Fruit fly (Drosophila melanogaster): Measurements from ENCODE around the gene SLIRP1.

dm6 chrX:21338153-21338552, 19.1 kb upstream of the SLIRP1 start:
- TF ChIP-seq CG5204 (GFP tag; optimal IDR thresholded peaks at IDR 0.05) = no peak
- no peak for TF ChIP-seq CG11617 (GFP tag; optimal IDR thresholded peaks at IDR 0.05)
- TF ChIP-seq Mnt (GFP tag; optimal IDR thresholded peaks at IDR 0.05) = no peak
- no peak for TF ChIP-seq Crg-1 (GFP tag; optimal IDR thresholded peaks at IDR 0.05)
- no peak for TF ChIP-seq Clk (GFP tag; optimal IDR thresholded peaks at IDR 0.05)
- TF ChIP-seq CG12768 (GFP tag; optimal IDR thresholded peaks at IDR 0.05) = no peak
- TF ChIP-seq cic (GFP tag; optimal IDR thresholded peaks at IDR 0.05) = no peak

All from whole organism, adult.